Worm (Caenorhabditis elegans) whole organism, L1 larva: ENCODE measurements around the gene cup-5.

Experiments
- aha-1 ChIP-seq: fragments of 150-350 bp; optimal IDR thresholded peaks from 2 replicates; lab custom pipeline; 2014; ENCODE audit warnings: missing biosample characterization, missing genetic modification characterization
- blmp-1 ChIP-seq: fragments of 150-350 bp; optimal IDR thresholded peaks from 2 replicates; lab custom pipeline; 2014; ENCODE audit warnings: missing biosample characterization, missing genetic modification characterization
- ceh-82 ChIP-seq, 3 experiments: fragments of 150-350 bp in 1 of 3; sonication (generic microtip) in 2 of 3; optimal IDR thresholded peaks; 2 replicates each; lab custom pipeline; 2014 to 2017; ENCODE audit warnings: missing biosample characterization in 3 of 3, missing genetic modification characterization in 3 of 3
- ces-1 ChIP-seq: fragments of 150-350 bp; optimal IDR thresholded peaks from 2 replicates; lab custom pipeline; 2014; ENCODE audit warnings: missing biosample characterization, missing genetic modification reagents, missing genetic modification characterization
- egl-27 ChIP-seq, 2 experiments: fragments of 150-350 bp in 1 of 2; sonication (generic microtip); optimal IDR thresholded peaks; 3 replicates each; lab custom pipeline; 2017 to 2018; ENCODE audit warnings: missing biosample characterization in 2 of 2, missing genetic modification characterization in 2 of 2, missing genetic modification reagents in 2 of 2
- fkh-10 ChIP-seq: sonication (generic microtip); optimal IDR thresholded peaks from 2 replicates; lab custom pipeline; 2017; ENCODE audit warnings: missing biosample characterization, missing genetic modification reagents, missing genetic modification characterization
- fkh-8 ChIP-seq: sonication (generic microtip); optimal IDR thresholded peaks from 2 replicates; lab custom pipeline; 2016; ENCODE audit warnings: mild to moderate bottlenecking, missing genetic modification characterization, missing compliant biosample characterization
- hpl-2 ChIP-seq: fragments of 150-350 bp; optimal IDR thresholded peaks from 2 replicates; lab custom pipeline; 2014; ENCODE audit warnings: missing biosample characterization, missing genetic modification reagents, missing genetic modification characterization
- lin-13 ChIP-seq: fragments of 150-350 bp; optimal IDR thresholded peaks from 2 replicates; lab custom pipeline; 2014; ENCODE audit warnings: missing biosample characterization, missing genetic modification reagents, missing genetic modification characterization
- mdl-1 ChIP-seq, 2 experiments: fragments of 150-350 bp; optimal IDR thresholded peaks; 2 replicates each; lab custom pipeline; 2014 to 2017; ENCODE audit warnings: missing biosample characterization in 2 of 2, missing genetic modification characterization in 2 of 2, inconsistent platforms in 1 of 2
- mep-1 ChIP-seq: fragments of 150-350 bp; optimal IDR thresholded peaks from 2 replicates; lab custom pipeline; 2014; ENCODE audit warnings: missing biosample characterization, missing genetic modification characterization
- snpc-4 ChIP-seq: fragments of 150-350 bp; optimal IDR thresholded peaks from 2 replicates; lab custom pipeline; 2014; ENCODE audit warnings: missing biosample characterization, missing genetic modification characterization

- TF ChIP-seq mdl-1 (tag; optimal IDR thresholded peaks at IDR 0.05; lab: Kevin White, UChicago) (no peak), egl-27 (tag; optimal IDR thresholded peaks at IDR 0.05; lab: Kevin White, UChicago) (no peak), hpl-2 (no peak), snpc-4 (tag; lab: Kevin White, UChicago) (no peak), fkh-8 (tag; lab: Kevin White, UChicago) (no peak), ces-1 (GFP tag; lab: Kevin White, UChicago) (no peak), blmp-1 (tag; lab: Kevin White, UChicago) (peak; percentile 6), lin-13 (no peak), mep-1 (tag; lab: Kevin White, UChicago) (peak; percentile 44), aha-1 (no peak), fkh-10 (GFP tag; lab: Kevin White, UChicago) (no peak), ceh-82 (tag; optimal IDR thresholded peaks at IDR 0.05; lab: Kevin White, UChicago) (no peak)
Measured at ce11 chrIII:7553693-7554226, 30.2 kb upstream of the cup-5 start.
